Fruit fly (Drosophila melanogaster) whole organism, embryonic: Measurements from ENCODE around the gene SK.

Experiments used
- Awh ChIP-seq: fragments of 200-800 bp; sonication (Bioruptor generic); IDR thresholded peaks from 2 replicates; pipeline ENCODE4, ENCODE4 v1.3.6; 2022; ENCODE audit warnings: missing biosample characterization, missing genetic modification characterization
- CG10366 ChIP-seq: fragments of 200-800 bp; sonication (Bioruptor generic); IDR thresholded peaks from 2 replicates; pipeline ENCODE4 v1.3.6; 2022; ENCODE audit warnings: missing biosample characterization, missing genetic modification characterization
- CG10543 ChIP-seq: fragments of 200-800 bp; sonication (Bioruptor generic); optimal IDR thresholded peaks from 3 replicates; lab custom pipeline; 2017; ENCODE audit warnings: missing biosample characterization, mild to moderate bottlenecking, missing genetic modification characterization, moderate library complexity
- CG11456 ChIP-seq: fragments of 200-800 bp; sonication (Bioruptor generic); IDR thresholded peaks from 3 replicates; pipeline ENCODE4 v1.3.6; 2022; ENCODE audit warnings: missing biosample characterization, missing genetic modification characterization
- CG11723 ChIP-seq: fragments of 200-800 bp; sonication (Bioruptor generic); optimal IDR thresholded peaks from 2 replicates; lab custom pipeline; 2017; ENCODE audit warnings: missing biosample characterization, mild to moderate bottlenecking, missing genetic modification characterization
- CG14860 ChIP-seq: fragments of 200-800 bp; sonication (Bioruptor generic); IDR thresholded peaks from 3 replicates; pipeline ENCODE4 v1.3.6; 2022; ENCODE audit warnings: missing biosample characterization, missing genetic modification characterization; ENCODE audit not compliant: partially characterized antibody
- CG30431 ChIP-seq: fragments of 200-800 bp; sonication (Bioruptor generic); optimal IDR thresholded peaks from 2 replicates; lab custom pipeline; 2017; ENCODE audit warnings: missing biosample characterization, missing genetic modification characterization
- CG32532 ChIP-seq: fragments of 200-800 bp; sonication (Bioruptor generic); IDR thresholded peaks from 2 replicates; pipeline ENCODE4 v1.3.6; 2022; ENCODE audit warnings: missing biosample characterization, missing genetic modification characterization
- CG34422 ChIP-seq: fragments of 200-800 bp; sonication (Bioruptor generic); IDR thresholded peaks from 3 replicates; pipeline ENCODE4 v1.3.6; 2022; ENCODE audit warnings: missing biosample characterization, missing genetic modification characterization
- CG4360 ChIP-seq: fragments of 200-800 bp; sonication (Bioruptor generic); IDR thresholded peaks from 2 replicates; pipeline ENCODE4 v1.3.6; 2022; ENCODE audit warnings: missing biosample characterization, missing genetic modification characterization
- CG6854 ChIP-seq: fragments of 200-800 bp; sonication (Bioruptor generic); optimal IDR thresholded peaks from 3 replicates; lab custom pipeline; 2017; ENCODE audit warnings: missing biosample characterization, mild to moderate bottlenecking, missing genetic modification characterization
- CG7372 ChIP-seq: fragments of 200-800 bp; sonication (Bioruptor generic); IDR thresholded peaks from 2 replicates; pipeline ENCODE4 v1.3.6; 2022; ENCODE audit warnings: missing biosample characterization, missing genetic modification characterization
- CG7786 ChIP-seq: fragments of 200-800 bp; sonication (Bioruptor generic); optimal IDR thresholded peaks from 2 replicates; lab custom pipeline; 2016; ENCODE audit warnings: missing biosample characterization, missing genetic modification characterization
- CG7963 ChIP-seq: fragments of 200-800 bp; sonication (Bioruptor generic); IDR thresholded peaks from 3 replicates; pipeline ENCODE4 v1.3.6; 2022; ENCODE audit warnings: missing biosample characterization, missing genetic modification characterization; ENCODE audit not compliant: partially characterized antibody
- CG7987 ChIP-seq: fragments of 200-800 bp; sonication (Bioruptor generic); optimal IDR thresholded peaks from 2 replicates; lab custom pipeline; 2018; ENCODE audit warnings: missing biosample characterization, mild to moderate bottlenecking, missing genetic modification characterization, moderate library complexity
- CG8281 ChIP-seq: fragments of 200-800 bp; sonication (Bioruptor generic); optimal IDR thresholded peaks from 2 replicates; lab custom pipeline; 2018; ENCODE audit warnings: missing biosample characterization, mild to moderate bottlenecking, missing genetic modification characterization, moderate library complexity
- CG8290 ChIP-seq, 3 experiments: fragments of 200-800 bp; sonication (Bioruptor generic); optimal IDR thresholded peaks; 2 replicates each; lab custom pipeline; 2016 to 2019; ENCODE audit warnings: missing biosample characterization in 3 of 3, missing genetic modification characterization in 3 of 3, mild to moderate bottlenecking in 2 of 3, moderate library complexity in 1 of 3
- CG8359 ChIP-seq: fragments of 200-800 bp; sonication (Bioruptor generic); optimal IDR thresholded peaks from 2 replicates; lab custom pipeline; 2017; ENCODE audit warnings: missing biosample characterization, mild to moderate bottlenecking, missing genetic modification characterization, borderline replicate concordance
- CG9932 ChIP-seq: fragments of 200-800 bp; sonication (Bioruptor generic); IDR thresholded peaks from 2 replicates; pipeline ENCODE4 v1.3.6; 2022; ENCODE audit warnings: missing biosample characterization, missing genetic modification characterization
- Dbx ChIP-seq: fragments of 200-800 bp; sonication (Bioruptor generic); IDR thresholded peaks from 3 replicates; pipeline ENCODE4 v1.3.6; 2022; ENCODE audit warnings: missing biosample characterization, missing genetic modification characterization
- Doc2 ChIP-seq: fragments of 200-800 bp; sonication (Bioruptor generic); IDR thresholded peaks from 2 replicates; pipeline ENCODE4 v1.3.6; 2022; ENCODE audit warnings: missing biosample characterization, missing genetic modification characterization
- ERR ChIP-seq: fragments of 200-800 bp; sonication (Bioruptor generic); optimal IDR thresholded peaks from 2 replicates; lab custom pipeline; 2016; ENCODE audit warnings: missing biosample characterization, missing genetic modification characterization
- HmgD ChIP-seq: fragments of 200-800 bp; sonication (Bioruptor generic); optimal IDR thresholded peaks from 3 replicates; lab custom pipeline; 2016; ENCODE audit warnings: missing biosample characterization, missing genetic modification characterization
- Lim3 ChIP-seq: fragments of 200-800 bp; sonication (Bioruptor generic); IDR thresholded peaks from 2 replicates; pipeline ENCODE4 v1.3.6; 2022; ENCODE audit warnings: missing biosample characterization, missing genetic modification characterization
- Meics ChIP-seq: fragments of 200-800 bp; sonication (Bioruptor generic); optimal IDR thresholded peaks from 2 replicates; lab custom pipeline; 2017; ENCODE audit warnings: missing biosample characterization, mild to moderate bottlenecking, missing genetic modification characterization
- Neu2 ChIP-seq: fragments of 200-800 bp; sonication (Bioruptor generic); optimal IDR thresholded peaks from 3 replicates; lab custom pipeline; 2016; ENCODE audit warnings: missing biosample characterization, missing genetic modification characterization, borderline replicate concordance
- NfI ChIP-seq: fragments of 200-800 bp; sonication (Bioruptor generic); optimal IDR thresholded peaks from 3 replicates; lab custom pipeline; 2018; ENCODE audit warnings: missing biosample characterization, mild to moderate bottlenecking, missing genetic modification characterization, moderate library complexity
- Oaz ChIP-seq: fragments of 200-800 bp; sonication (Bioruptor generic); IDR thresholded peaks from 2 replicates; pipeline ENCODE4 v1.3.6; 2022; ENCODE audit warnings: missing biosample characterization, missing genetic modification characterization
- Rfx ChIP-seq: fragments of 200-800 bp; sonication (Bioruptor generic); IDR thresholded peaks from 2 replicates; pipeline ENCODE4 v1.3.6; 2022; ENCODE audit warnings: missing biosample characterization, missing genetic modification characterization
- Six4 ChIP-seq: fragments of 200-800 bp; sonication (Bioruptor generic); optimal IDR thresholded peaks from 2 replicates; lab custom pipeline; 2016; ENCODE audit warnings: missing biosample characterization, missing genetic modification characterization
- TFAM ChIP-seq: fragments of 200-800 bp; sonication (Bioruptor generic); optimal IDR thresholded peaks from 2 replicates; lab custom pipeline; 2017; ENCODE audit warnings: missing biosample characterization, missing genetic modification characterization, inconsistent platforms
- bbx ChIP-seq: fragments of 200-800 bp; sonication (Bioruptor generic); IDR thresholded peaks from 2 replicates; pipeline ENCODE4 v1.3.6; 2022; ENCODE audit warnings: missing biosample characterization, missing genetic modification characterization; ENCODE audit not compliant: partially characterized antibody
- danr ChIP-seq: fragments of 200-800 bp; sonication (Bioruptor generic); IDR thresholded peaks from 2 replicates; pipeline ENCODE4 v1.3.6; 2022; ENCODE audit warnings: missing biosample characterization, missing genetic modification characterization
- emc ChIP-seq: fragments of 200-800 bp; sonication (Bioruptor generic); optimal IDR thresholded peaks from 2 replicates; lab custom pipeline; 2016; ENCODE audit warnings: missing biosample characterization, missing genetic modification characterization
- en ChIP-seq: fragments of 200-800 bp; sonication (Bioruptor generic); optimal IDR thresholded peaks from 2 replicates; lab custom pipeline; 2016; ENCODE audit warnings: missing biosample characterization, missing genetic modification characterization
- eve ChIP-seq, 2 experiments: fragments of >200 bp; optimal IDR thresholded peaks; 2 replicates each; lab custom pipeline; 2017; ENCODE audit warnings: missing biosample characterization in 2 of 2, missing genetic modification characterization in 2 of 2
- exex ChIP-seq: fragments of 200-800 bp; sonication (Bioruptor generic); optimal IDR thresholded peaks from 4 replicates; lab custom pipeline; 2018; ENCODE audit warnings: missing biosample characterization, mild to moderate bottlenecking, missing genetic modification characterization, moderate library complexity
- fu2 ChIP-seq: fragments of 200-800 bp; sonication (Bioruptor generic); optimal IDR thresholded peaks from 2 replicates; lab custom pipeline; 2016; ENCODE audit warnings: missing biosample characterization, missing genetic modification characterization
- gce ChIP-seq: fragments of 200-800 bp; sonication (Bioruptor generic); IDR thresholded peaks from 3 replicates; pipeline ENCODE4 v1.3.6; 2022; ENCODE audit warnings: missing biosample characterization, missing genetic modification characterization
- kay ChIP-seq: fragments of 200-800 bp; sonication (Bioruptor generic); optimal IDR thresholded peaks from 2 replicates; lab custom pipeline; 2016; ENCODE audit warnings: missing biosample characterization, missing genetic modification characterization
- lbe ChIP-seq: fragments of 200-800 bp; sonication (Bioruptor generic); optimal IDR thresholded peaks from 2 replicates; lab custom pipeline; 2016; ENCODE audit warnings: missing biosample characterization, mild to moderate bottlenecking, missing genetic modification characterization
- maf-S ChIP-seq: fragments of 200-800 bp; sonication (Bioruptor generic); optimal IDR thresholded peaks from 2 replicates; lab custom pipeline; 2016; ENCODE audit warnings: missing biosample characterization, missing genetic modification characterization
- mld ChIP-seq: fragments of 200-800 bp; sonication (Bioruptor generic); IDR thresholded peaks from 3 replicates; pipeline ENCODE4 v1.3.6; 2022; ENCODE audit warnings: missing biosample characterization, missing genetic modification characterization; ENCODE audit not compliant: partially characterized antibody
- odd ChIP-seq: fragments of 200-800 bp; sonication (Bioruptor generic); optimal IDR thresholded peaks from 2 replicates; lab custom pipeline; 2017; ENCODE audit warnings: missing biosample characterization, mild to moderate bottlenecking, missing genetic modification characterization
- pita ChIP-seq: fragments of 200-800 bp; sonication (Bioruptor generic); optimal IDR thresholded peaks from 2 replicates; lab custom pipeline; 2017; ENCODE audit warnings: missing biosample characterization, mild to moderate bottlenecking, missing genetic modification characterization
- sens-2 ChIP-seq: fragments of 200-800 bp; sonication (Bioruptor generic); IDR thresholded peaks from 2 replicates; pipeline ENCODE4 v1.3.6; 2022; ENCODE audit warnings: missing biosample characterization, missing genetic modification characterization
- slbo ChIP-seq: fragments of 200-800 bp; sonication (Bioruptor generic); IDR thresholded peaks from 2 replicates; pipeline ENCODE4 v1.3.6; 2022; ENCODE audit warnings: missing biosample characterization, missing genetic modification characterization
- sqz ChIP-seq: fragments of 200-800 bp; sonication (Bioruptor generic); optimal IDR thresholded peaks from 3 replicates; lab custom pipeline; 2018; ENCODE audit warnings: missing biosample characterization, mild to moderate bottlenecking, missing genetic modification characterization
- unc-4 ChIP-seq: fragments of 200-800 bp; sonication (Bioruptor generic); IDR thresholded peaks from 2 replicates; pipeline ENCODE4 v1.3.6; 2022; ENCODE audit warnings: missing biosample characterization, missing genetic modification characterization; ENCODE audit not compliant: partially characterized antibody
- usp ChIP-seq: fragments of >200 bp; optimal IDR thresholded peaks from 2 replicates; lab custom pipeline; 2017; ENCODE audit warnings: missing biosample characterization, missing genetic modification characterization
- z ChIP-seq: fragments of 200-800 bp; sonication (Bioruptor generic); IDR thresholded peaks from 3 replicates; pipeline ENCODE4 v1.3.6; 2022; ENCODE audit warnings: missing biosample characterization, missing genetic modification characterization

Gene SK

DNA sequence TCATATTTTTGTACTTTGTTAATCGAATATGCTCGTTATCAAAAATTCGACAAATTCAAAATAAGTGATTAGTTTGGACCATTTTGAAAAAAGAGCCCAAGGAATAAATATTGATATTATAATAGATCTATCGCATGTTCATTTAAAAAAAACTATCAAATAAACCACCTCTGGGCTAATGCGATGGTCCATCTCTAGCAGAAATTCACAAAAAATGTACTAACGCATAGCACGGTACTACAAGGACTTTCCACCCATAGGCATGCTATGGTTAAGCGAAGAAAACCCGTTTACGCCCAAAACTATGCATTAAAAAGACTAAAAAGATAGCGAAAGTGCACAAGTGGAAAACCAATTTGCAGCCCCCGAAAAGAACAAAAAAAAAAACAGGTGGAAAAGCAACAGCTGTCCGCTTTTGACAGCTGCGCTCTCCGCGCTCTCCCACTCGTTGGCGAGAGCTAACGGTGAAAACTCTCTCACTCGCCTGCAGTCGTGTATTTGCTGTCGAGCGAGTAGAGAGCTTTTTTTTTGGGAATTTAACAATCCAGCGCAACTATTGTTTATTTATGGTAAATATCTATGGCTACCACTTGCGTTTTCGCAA lies 7.7 kb upstream of the SK start, which contains the start of gene CanB (continued):
- no peak for TF ChIP-seq exex (tag; lab: Kevin White, UChicago)
- no peak for TF ChIP-seq CG4360 (GFP tag; lab: Robert Waterston, UW)
- TF ChIP-seq fu2 (GFP tag; lab: Kevin White, UChicago): no peak
- TF ChIP-seq CG8290 (GFP tag; optimal IDR thresholded peaks at IDR 0.05; lab: Kevin White, UChicago): peak; percentile 53
- TF ChIP-seq CG8290 (tag; optimal IDR thresholded peaks at IDR 0.05; lab: Kevin White, UChicago): peak; percentile 10 to 30
- no peak for TF ChIP-seq CG34422 (GFP tag; lab: Robert Waterston, UW)
- no peak for TF ChIP-seq emc (GFP tag; lab: Kevin White, UChicago)
- no peak for TF ChIP-seq CG8281 (tag; lab: Kevin White, UChicago)
- no peak for TF ChIP-seq CG11723 (GFP tag; lab: Kevin White, UChicago)
- TF ChIP-seq bbx (GFP tag; lab: Robert Waterston, UW): peak; percentile 57
- TF ChIP-seq kay: no peak
- no peak; the same call in 1 of the 2 replicates for TF ChIP-seq slbo (GFP tag; lab: Robert Waterston, UW)
- 0 out of 3 replicates have a peak, but pooled peaks have one; percentile 5 for TF ChIP-seq CG7963 (GFP tag; lab: Robert Waterston, UW)
- no peak for TF ChIP-seq pita
- TF ChIP-seq mld (GFP tag; lab: Robert Waterston, UW): no peak
- no peak for TF ChIP-seq CG30431 (GFP tag; lab: Kevin White, UChicago)
- TF ChIP-seq CG7786 (GFP tag; lab: Kevin White, UChicago): no peak
- TF ChIP-seq CG10366: no peak
- no peak for TF ChIP-seq NfI (GFP tag; lab: Kevin White, UChicago)
- TF ChIP-seq gce (GFP tag; lab: Robert Waterston, UW): no peak
- no peak for TF ChIP-seq Neu2 (GFP tag; lab: Kevin White, UChicago)
- TF ChIP-seq CG11456 (GFP tag; lab: Robert Waterston, UW): 0 out of 3 replicates have a peak, but pooled peaks have one; percentile 64
- no peak for TF ChIP-seq danr (GFP tag; lab: Robert Waterston, UW)
- no peak for TF ChIP-seq eve (GFP tag; optimal IDR thresholded peaks at IDR 0.05; lab: Kevin White, UChicago)
- TF ChIP-seq Lim3: no peak
- no peak for TF ChIP-seq CG8359 (GFP tag; lab: Kevin White, UChicago)
- TF ChIP-seq en (GFP tag; lab: Kevin White, UChicago): no peak
- TF ChIP-seq Rfx (GFP tag; lab: Robert Waterston, UW): peak; percentile 41; the same call in 1 of the 2 replicates
- no peak for TF ChIP-seq usp
- no peak for TF ChIP-seq Awh
- TF ChIP-seq CG14860 (GFP tag; lab: Robert Waterston, UW): no peak
- no peak for TF ChIP-seq sens-2 (GFP tag; lab: Robert Waterston, UW)
- no peak for TF ChIP-seq TFAM (GFP tag; lab: Kevin White, UChicago)
- no peak for TF ChIP-seq Oaz (GFP tag; lab: Robert Waterston, UW)
- peak; percentile 66 for TF ChIP-seq unc-4 (GFP tag; lab: Robert Waterston, UW)
- no peak for TF ChIP-seq ERR (GFP tag; lab: Kevin White, UChicago)
- no peak for TF ChIP-seq z (GFP tag; lab: Robert Waterston, UW)
- no peak for TF ChIP-seq CG6854
- 0 out of 2 replicates have a peak, but pooled peaks have one; percentile 11 for TF ChIP-seq CG32532 (GFP tag; lab: Robert Waterston, UW)
- TF ChIP-seq CG7987 (GFP tag; lab: Kevin White, UChicago): no peak
- TF ChIP-seq odd (GFP tag; lab: Kevin White, UChicago): no peak
- no peak for TF ChIP-seq lbe (GFP tag; lab: Kevin White, UChicago)
- no peak for TF ChIP-seq Dbx (GFP tag; lab: Robert Waterston, UW)
- peak; percentile 34; the same call in 1 of the 2 replicates for TF ChIP-seq CG9932 (GFP tag; lab: Robert Waterston, UW)
- TF ChIP-seq maf-S (GFP tag; lab: Kevin White, UChicago): no peak
- TF ChIP-seq Meics (GFP tag; lab: Kevin White, UChicago): no peak
- TF ChIP-seq sqz (GFP tag; lab: Kevin White, UChicago): peak; percentile 40
- no peak for TF ChIP-seq Six4 (GFP tag; lab: Kevin White, UChicago)
- TF ChIP-seq HmgD (GFP tag; lab: Kevin White, UChicago): no peak
- no peak for TF ChIP-seq Doc2 (GFP tag; lab: Robert Waterston, UW)
- no peak for TF ChIP-seq CG7372 (GFP tag; lab: Robert Waterston, UW)
- TF ChIP-seq CG10543 (GFP tag; lab: Kevin White, UChicago): no peak
